Worm (Caenorhabditis elegans) whole organism, young adult: ENCODE data around the gene spr-3.
A peak's percentile ranks its signal among the peaks of the same experiment; 100 is the strongest.

Experiments used
- C06A6.2 ChIP-seq: fragments of 200-800 bp; sonication (Bioruptor generic); conservative IDR thresholded peaks from 2 replicates; pipeline ENCODE4 v1.3.6; 2022; ENCODE audit warnings: missing genetic modification characterization, missing compliant biosample characterization
- F57C9.4 ChIP-seq: sonication (generic microtip); optimal IDR thresholded peaks from 2 replicates; lab custom pipeline; 2017; ENCODE audit warnings: mild to moderate bottlenecking, missing genetic modification characterization, missing compliant biosample characterization
- K11D2.4 ChIP-seq: fragments of 200-800 bp; sonication (Bioruptor generic); IDR thresholded peaks from 2 replicates; pipeline ENCODE4 v1.3.6; 2022; ENCODE audit warnings: missing genetic modification reagents, missing genetic modification characterization, missing compliant biosample characterization
- Y56A3A.18 ChIP-seq: fragments of 200-800 bp; sonication (Bioruptor generic); IDR thresholded peaks from 2 replicates; pipeline ENCODE4 v1.3.6; 2022; ENCODE audit warnings: missing genetic modification reagents, missing genetic modification characterization, missing compliant biosample characterization
- aptf-2 ChIP-seq: fragments of 200-800 bp; sonication (Bioruptor generic); conservative IDR thresholded peaks from 2 replicates; pipeline ENCODE4 v1.3.6; 2022; ENCODE audit warnings: missing genetic modification reagents, missing genetic modification characterization, missing compliant biosample characterization
- aptf-3 ChIP-seq: fragments of 200-800 bp; sonication (Bioruptor generic); IDR thresholded peaks from 2 replicates; pipeline ENCODE4 v1.3.6; 2022; ENCODE audit warnings: missing genetic modification characterization, missing compliant biosample characterization
- ceh-100 ChIP-seq: fragments of 200-800 bp; sonication (Bioruptor generic); IDR thresholded peaks from 2 replicates; pipeline ENCODE4 v1.3.6; 2022; ENCODE audit warnings: missing genetic modification reagents, missing genetic modification characterization, missing compliant biosample characterization
- dox-1 ChIP-seq: fragments of 200-800 bp; sonication (Bioruptor generic); IDR thresholded peaks from 2 replicates; pipeline ENCODE4 v1.3.6; 2022; ENCODE audit warnings: missing genetic modification reagents, missing genetic modification characterization, missing compliant biosample characterization
- lsl-1 ChIP-seq: fragments of 200-800 bp; sonication (Bioruptor generic); optimal IDR thresholded peaks from 2 replicates; lab custom pipeline; 2018; ENCODE audit warnings: mild to moderate bottlenecking, missing genetic modification characterization, moderate library complexity, missing compliant biosample characterization
- nfyb-1 ChIP-seq: fragments of 200-800 bp; sonication (Bioruptor generic); IDR thresholded peaks from 2 replicates; pipeline ENCODE4 v1.3.6; 2022; ENCODE audit warnings: missing genetic modification reagents, missing genetic modification characterization, missing compliant biosample characterization
- nhr-27 ChIP-seq: fragments of 200-800 bp; sonication (Bioruptor generic); optimal IDR thresholded peaks from 2 replicates; lab custom pipeline; 2018; ENCODE audit warnings: mild to moderate bottlenecking, missing genetic modification characterization, moderate library complexity, missing compliant biosample characterization
- nhr-80 ChIP-seq: sonication (generic microtip); optimal IDR thresholded peaks from 2 replicates; lab custom pipeline; 2016; ENCODE audit warnings: missing genetic modification characterization, missing compliant biosample characterization
- rec-8 ChIP-seq, 2 experiments: sonication (generic microtip); optimal IDR thresholded peaks; 2 replicates each; lab custom pipeline; 2016; ENCODE audit warnings: mild to moderate bottlenecking in 2 of 2, missing genetic modification characterization in 2 of 2, missing genetic modification reagents in 2 of 2, missing genotype in 2 of 2, missing biosample characterization in 1 of 2, missing compliant biosample characterization in 1 of 2, moderate library complexity in 1 of 2
- sea-2 ChIP-seq: fragments of 200-800 bp; sonication (Bioruptor generic); IDR thresholded peaks from 2 replicates; pipeline ENCODE4 v1.3.6; 2022; ENCODE audit warnings: missing genetic modification characterization, missing compliant biosample characterization
- snpc-1.3 ChIP-seq: sonication (generic microtip); optimal IDR thresholded peaks from 2 replicates; lab custom pipeline; 2017; ENCODE audit warnings: missing genetic modification characterization, mild to moderate bottlenecking, missing compliant biosample characterization, antibody characterized with exemption, moderate library complexity, missing genotype, missing genetic modification reagents; ENCODE audit not compliant: insufficient read depth
- ztf-22 ChIP-seq: fragments of 200-800 bp; sonication (Bioruptor generic); optimal IDR thresholded peaks from 2 replicates; lab custom pipeline; 2018; ENCODE audit warnings: mild to moderate bottlenecking, missing genetic modification characterization, moderate library complexity, missing compliant biosample characterization
- ztf-3 ChIP-seq: fragments of 200-800 bp; sonication (Bioruptor generic); optimal IDR thresholded peaks from 2 replicates; lab custom pipeline; 2018; ENCODE audit warnings: mild to moderate bottlenecking, missing genetic modification characterization, missing compliant biosample characterization

spr-3 gene

DNA sequence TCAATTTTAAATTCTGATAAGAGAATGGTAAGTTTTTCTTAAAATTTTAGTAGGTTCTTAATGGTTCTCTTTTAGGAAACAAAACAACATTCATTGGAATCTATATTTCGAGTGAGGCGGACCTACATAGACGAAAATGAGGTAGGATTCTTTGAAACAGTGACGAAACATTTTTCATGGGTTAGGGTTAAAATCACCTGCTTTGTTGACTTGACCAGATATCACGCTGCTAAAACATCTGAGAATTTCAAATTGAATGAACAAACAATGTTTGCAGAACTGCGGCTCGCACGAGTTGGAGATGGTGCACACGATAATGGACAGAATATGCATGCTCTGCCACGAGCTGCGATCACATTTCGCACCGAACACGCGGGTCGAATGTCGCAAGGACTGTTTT is 48.4 kb downstream of the spr-3 start:
- no peak for TF ChIP-seq nhr-27
- no peak for TF ChIP-seq ztf-3 (GFP tag; lab: Kevin White, UChicago)
- TF ChIP-seq C06A6.2 (GFP tag; lab: Robert Waterston, UW) = no peak
- no peak for TF ChIP-seq lsl-1 (GFP tag; lab: Kevin White, UChicago)
- TF ChIP-seq Y56A3A.18 = no peak
- no peak for TF ChIP-seq rec-8 (tag; optimal IDR thresholded peaks at IDR 0.05; lab: Kevin White, UChicago)
- no peak for TF ChIP-seq nfyb-1 (GFP tag; lab: Robert Waterston, UW)
- no peak for TF ChIP-seq ceh-100 (GFP tag; lab: Robert Waterston, UW)

DNA sequence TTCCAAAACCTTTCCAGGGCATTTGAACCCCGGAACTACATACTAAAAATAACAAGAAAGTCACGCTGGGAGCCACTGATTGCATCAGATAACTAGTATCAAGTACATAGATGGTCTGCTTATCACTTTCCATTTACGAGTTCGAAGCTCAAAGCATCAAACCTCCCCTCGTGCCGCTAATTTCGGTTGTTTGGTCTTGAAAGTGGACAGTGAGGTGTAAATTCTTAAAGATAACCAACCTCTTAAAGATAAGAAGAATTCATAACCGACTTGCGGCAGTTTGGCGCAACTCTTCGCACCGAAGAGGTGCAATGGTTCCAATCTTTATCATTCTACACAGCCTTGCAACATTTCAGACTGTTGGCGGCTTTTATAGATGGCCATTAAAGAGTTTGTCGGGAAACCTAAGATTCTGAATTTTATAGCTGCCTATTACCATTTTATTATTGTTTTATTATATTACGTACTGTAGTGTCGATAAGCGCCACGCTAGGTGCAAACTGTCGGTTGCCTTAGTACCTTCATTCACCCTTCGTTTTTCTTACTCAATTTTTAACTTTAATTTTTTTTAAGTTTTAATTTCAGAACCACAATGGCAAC is 50.9 kb downstream of the spr-3 start, which contains the start of gene amt-4:
amt-4 (plus strand) TSS at position 586 of the 600 bp plus-strand sequence.
- TF ChIP-seq F57C9.4 (tag; lab: Kevin White, UChicago) = no peak
- TF ChIP-seq snpc-1.3 = no peak
- no peak for TF ChIP-seq aptf-2 (GFP tag; lab: Robert Waterston, UW)
- TF ChIP-seq aptf-3 = no peak
- TF ChIP-seq sea-2 (GFP tag; lab: Robert Waterston, UW) = no peak
- TF ChIP-seq K11D2.4 = no peak
- TF ChIP-seq nhr-80 (tag; lab: Kevin White, UChicago) = peak; percentile 91
- 0 out of 2 replicates have a peak, but pooled peaks have one; percentile 26 for TF ChIP-seq dox-1 (GFP tag; lab: Robert Waterston, UW)
- TF ChIP-seq ztf-22 = peak; percentile 0
